Fruit fly (Drosophila melanogaster) whole organism, embryonic: ENCODE data around the gene eEF1alpha2.
A peak's percentile ranks its signal among the peaks of the same experiment; 100 is the strongest.

ENCODE experiments used
- Adf1 ChIP-seq: fragments of 200-800 bp; sonication (Bioruptor generic); IDR thresholded peaks from 2 replicates; pipeline ENCODE4 v1.3.6; 2022; ENCODE audit warnings: missing biosample characterization, missing genetic modification characterization
- Atf-2 ChIP-seq: fragments of 200-800 bp; sonication (Bioruptor generic); optimal IDR thresholded peaks from 2 replicates; lab custom pipeline; 2016; ENCODE audit warnings: missing biosample characterization, missing genetic modification characterization
- B-H2 ChIP-seq: fragments of 200-800 bp; sonication (Bioruptor generic); optimal IDR thresholded peaks from 2 replicates; lab custom pipeline; 2018; ENCODE audit warnings: missing biosample characterization, mild to moderate bottlenecking, missing genetic modification characterization
- CG10209 ChIP-seq: fragments of 200-800 bp; sonication (Bioruptor generic); optimal IDR thresholded peaks from 3 replicates; lab custom pipeline; 2017; ENCODE audit warnings: missing biosample characterization, mild to moderate bottlenecking, missing genetic modification characterization, missing genetic modification reagents
- CG11093 ChIP-seq: fragments of 200-800 bp; sonication (Bioruptor generic); IDR thresholded peaks from 3 replicates; pipeline ENCODE4 v1.3.6; 2022; ENCODE audit warnings: missing biosample characterization, missing genetic modification characterization
- CG12391 ChIP-seq: fragments of 200-800 bp; sonication (Bioruptor generic); optimal IDR thresholded peaks from 3 replicates; lab custom pipeline; 2018; ENCODE audit warnings: missing biosample characterization, mild to moderate bottlenecking, missing genetic modification characterization, moderate library complexity
- CG12659 ChIP-seq: fragments of 200-800 bp; sonication (Bioruptor generic); optimal IDR thresholded peaks from 3 replicates; lab custom pipeline; 2017; ENCODE audit warnings: mild to moderate bottlenecking, missing biosample characterization, missing genetic modification reagents, missing genetic modification characterization
- CG14014 ChIP-seq: fragments of 200-800 bp; sonication (Bioruptor generic); IDR thresholded peaks from 2 replicates; pipeline ENCODE4 v1.3.6; 2022; ENCODE audit warnings: missing biosample characterization, missing genetic modification characterization
- CG14050 ChIP-seq: fragments of 200-800 bp; sonication (Bioruptor generic); IDR thresholded peaks from 3 replicates; pipeline ENCODE4 v1.3.6; 2022; ENCODE audit warnings: missing biosample characterization, missing genetic modification characterization
- CG16779 ChIP-seq: fragments of 200-800 bp; sonication (Bioruptor generic); IDR thresholded peaks from 2 replicates; pipeline ENCODE4 v1.3.6; 2022; ENCODE audit warnings: missing biosample characterization, missing genetic modification characterization
- CG17829 ChIP-seq: fragments of 200-800 bp; optimal IDR thresholded peaks from 2 replicates; lab custom pipeline; 2019; ENCODE audit warnings: missing biosample characterization, mild to moderate bottlenecking, missing genetic modification characterization, moderate library complexity
- CG2120 ChIP-seq: fragments of 200-800 bp; sonication (Bioruptor generic); optimal IDR thresholded peaks from 3 replicates; lab custom pipeline; 2016; ENCODE audit warnings: missing biosample characterization, missing genetic modification characterization
- CG30403 ChIP-seq: fragments of 200-800 bp; sonication (Bioruptor generic); optimal IDR thresholded peaks from 3 replicates; lab custom pipeline; 2016; ENCODE audit warnings: missing biosample characterization, missing genetic modification characterization
- CG3281 ChIP-seq: fragments of 200-800 bp; sonication (Bioruptor generic); optimal IDR thresholded peaks from 3 replicates; lab custom pipeline; 2017; ENCODE audit warnings: missing biosample characterization, mild to moderate bottlenecking, missing genetic modification characterization
- CG3726 ChIP-seq: fragments of 200-800 bp; sonication (Bioruptor generic); IDR thresholded peaks from 3 replicates; pipeline ENCODE4, ENCODE4 v1.3.6; 2022; ENCODE audit warnings: missing biosample characterization, missing genetic modification characterization
- CG4360 ChIP-seq: fragments of 200-800 bp; sonication (Bioruptor generic); IDR thresholded peaks from 2 replicates; pipeline ENCODE4 v1.3.6; 2022; ENCODE audit warnings: missing biosample characterization, missing genetic modification characterization
- CG8089 ChIP-seq: fragments of 200-800 bp; sonication (Bioruptor generic); optimal IDR thresholded peaks from 3 replicates; lab custom pipeline; 2016; ENCODE audit warnings: missing biosample characterization, missing genetic modification characterization
- CG9727 ChIP-seq: fragments of 200-800 bp; sonication (Bioruptor generic); optimal IDR thresholded peaks from 3 replicates; lab custom pipeline; 2017; ENCODE audit warnings: missing biosample characterization, mild to moderate bottlenecking, missing genetic modification characterization
- D19B ChIP-seq: fragments of 200-800 bp; sonication (Bioruptor generic); optimal IDR thresholded peaks from 2 replicates; lab custom pipeline; 2017; ENCODE audit warnings: missing biosample characterization, mild to moderate bottlenecking, missing genetic modification characterization
- Deaf1 ChIP-seq: fragments of 200-800 bp; optimal IDR thresholded peaks from 3 replicates; lab custom pipeline; 2019; ENCODE audit warnings: missing biosample characterization, mild to moderate bottlenecking, missing genetic modification characterization, moderate library complexity
- Doc2 ChIP-seq: fragments of 200-800 bp; sonication (Bioruptor generic); IDR thresholded peaks from 2 replicates; pipeline ENCODE4 v1.3.6; 2022; ENCODE audit warnings: missing biosample characterization, missing genetic modification characterization
- Drgx ChIP-seq: fragments of 200-800 bp; sonication (Bioruptor generic); IDR thresholded peaks from 2 replicates; pipeline ENCODE4 v1.3.6; 2022; ENCODE audit warnings: missing biosample characterization, missing genetic modification characterization
- E2f2 ChIP-seq: fragments of 200-800 bp; sonication (Bioruptor generic); IDR thresholded peaks from 2 replicates; pipeline ENCODE4 v1.3.6; 2022; ENCODE audit warnings: missing biosample characterization, missing genetic modification characterization
- Ets65A ChIP-seq: fragments of 200-800 bp; sonication (Bioruptor generic); peaks from one replicate; lab custom pipeline; 2016; ENCODE audit warnings: missing biosample characterization, missing genetic modification characterization
- Gug ChIP-seq: fragments of 200-800 bp; sonication (Bioruptor generic); IDR thresholded peaks from 4 replicates; pipeline ENCODE4 v1.3.6; 2022; ENCODE audit warnings: missing biosample characterization, missing genetic modification characterization
- HLH4C ChIP-seq: fragments of 200-800 bp; sonication (Bioruptor generic); IDR thresholded peaks from 3 replicates; pipeline ENCODE4 v1.3.6; 2022; ENCODE audit warnings: missing biosample characterization, missing genetic modification characterization; ENCODE audit not compliant: partially characterized antibody
- HLHmδ ChIP-seq: fragments of 200-800 bp; sonication (Bioruptor generic); optimal IDR thresholded peaks from 2 replicates; lab custom pipeline; 2018; ENCODE audit warnings: missing biosample characterization, mild to moderate bottlenecking, missing genetic modification characterization, moderate library complexity
- Scr ChIP-seq: fragments of 200-800 bp; sonication (Bioruptor generic); IDR thresholded peaks from 2 replicates; pipeline ENCODE4 v1.3.6; 2022; ENCODE audit warnings: missing biosample characterization, missing genetic modification characterization; ENCODE audit not compliant: partially characterized antibody
- Xbp1 ChIP-seq: fragments of 200-800 bp; sonication (Bioruptor generic); optimal IDR thresholded peaks from 3 replicates; lab custom pipeline; 2016; ENCODE audit warnings: missing biosample characterization, mild to moderate bottlenecking, missing genetic modification characterization
- ase ChIP-seq: fragments of 200-800 bp; sonication (Bioruptor generic); IDR thresholded peaks from 3 replicates; pipeline ENCODE4 v1.3.6; 2022; ENCODE audit warnings: missing biosample characterization, missing genetic modification characterization
- bbx ChIP-seq: fragments of 200-800 bp; sonication (Bioruptor generic); IDR thresholded peaks from 2 replicates; pipeline ENCODE4 v1.3.6; 2022; ENCODE audit warnings: missing biosample characterization, missing genetic modification characterization; ENCODE audit not compliant: partially characterized antibody
- chm ChIP-seq: fragments of 200-800 bp; sonication (Bioruptor generic); IDR thresholded peaks from 2 replicates; pipeline ENCODE4 v1.3.6; 2022; ENCODE audit warnings: missing biosample characterization, missing genetic modification characterization
- emc ChIP-seq: fragments of 200-800 bp; sonication (Bioruptor generic); optimal IDR thresholded peaks from 2 replicates; lab custom pipeline; 2016; ENCODE audit warnings: missing biosample characterization, missing genetic modification characterization
- gcm2 ChIP-seq: fragments of 200-800 bp; sonication (Bioruptor generic); optimal IDR thresholded peaks from 2 replicates; lab custom pipeline; 2016; ENCODE audit warnings: missing biosample characterization, missing genetic modification characterization
- gem ChIP-seq: fragments of 200-800 bp; sonication (Bioruptor generic); optimal IDR thresholded peaks from 2 replicates; lab custom pipeline; 2019; ENCODE audit warnings: missing biosample characterization, mild to moderate bottlenecking, missing genetic modification characterization, moderate library complexity
- gfzf ChIP-seq: fragments of 200-800 bp; sonication (Bioruptor generic); optimal IDR thresholded peaks from 2 replicates; lab custom pipeline; 2016; ENCODE audit warnings: missing biosample characterization, mild to moderate bottlenecking, missing genetic modification characterization, moderate library complexity
- grau ChIP-seq: fragments of 200-800 bp; optimal IDR thresholded peaks from 3 replicates; lab custom pipeline; 2019; ENCODE audit warnings: missing biosample characterization, mild to moderate bottlenecking, missing genetic modification characterization, moderate library complexity
- h ChIP-seq: fragments of >200 bp; optimal IDR thresholded peaks from 2 replicates; lab custom pipeline; 2017
- ham ChIP-seq: fragments of 200-800 bp; sonication (Bioruptor generic); IDR thresholded peaks from 2 replicates; pipeline ENCODE4 v1.3.6; 2022; ENCODE audit warnings: missing biosample characterization, missing genetic modification characterization
- hb ChIP-seq: fragments of 200-800 bp; sonication (Bioruptor generic); IDR thresholded peaks from 3 replicates; pipeline ENCODE4 v1.3.6; 2022; ENCODE audit warnings: missing biosample characterization, missing genetic modification characterization; ENCODE audit not compliant: partially characterized antibody
- ind ChIP-seq: fragments of 200-800 bp; sonication (Bioruptor generic); optimal IDR thresholded peaks from 3 replicates; lab custom pipeline; 2016; ENCODE audit warnings: missing biosample characterization, missing genetic modification characterization
- kah ChIP-seq: fragments of 200-800 bp; sonication (Bioruptor generic); optimal IDR thresholded peaks from 2 replicates; lab custom pipeline; 2018; ENCODE audit warnings: missing biosample characterization, mild to moderate bottlenecking, missing genetic modification characterization
- lmd ChIP-seq: fragments of 200-800 bp; sonication (Bioruptor generic); IDR thresholded peaks from 2 replicates; pipeline ENCODE4 v1.3.6; 2022; ENCODE audit warnings: missing biosample characterization, missing genetic modification characterization
- mld ChIP-seq: fragments of 200-800 bp; sonication (Bioruptor generic); IDR thresholded peaks from 3 replicates; pipeline ENCODE4 v1.3.6; 2022; ENCODE audit warnings: missing biosample characterization, missing genetic modification characterization; ENCODE audit not compliant: partially characterized antibody
- nmo ChIP-seq: fragments of 200-800 bp; sonication (Bioruptor generic); optimal IDR thresholded peaks from 2 replicates; lab custom pipeline; 2018; ENCODE audit warnings: missing biosample characterization, mild to moderate bottlenecking, missing genetic modification characterization, moderate library complexity
- odd ChIP-seq: fragments of 200-800 bp; sonication (Bioruptor generic); optimal IDR thresholded peaks from 2 replicates; lab custom pipeline; 2017; ENCODE audit warnings: missing biosample characterization, mild to moderate bottlenecking, missing genetic modification characterization
- p53 ChIP-seq: fragments of 200-800 bp; sonication (Bioruptor generic); optimal IDR thresholded peaks from 2 replicates; lab custom pipeline; 2016; ENCODE audit warnings: missing biosample characterization, missing genetic modification characterization
- seq ChIP-seq: fragments of 200-800 bp; sonication (Bioruptor generic); IDR thresholded peaks from 2 replicates; pipeline ENCODE4 v1.3.6; 2022; ENCODE audit warnings: missing biosample characterization, missing genetic modification characterization
- sqz ChIP-seq: fragments of 200-800 bp; sonication (Bioruptor generic); optimal IDR thresholded peaks from 3 replicates; lab custom pipeline; 2018; ENCODE audit warnings: missing biosample characterization, mild to moderate bottlenecking, missing genetic modification characterization
- sr ChIP-seq: fragments of 200-800 bp; sonication (Bioruptor generic); IDR thresholded peaks from 3 replicates; pipeline ENCODE4 v1.3.6; 2022; ENCODE audit warnings: missing biosample characterization, missing genetic modification characterization
- sug ChIP-seq: fragments of 200-800 bp; optimal IDR thresholded peaks from 2 replicates; lab custom pipeline; 2019; ENCODE audit warnings: missing biosample characterization, mild to moderate bottlenecking, missing genetic modification characterization, moderate library complexity

The eEF1alpha2 gene

DNA sequence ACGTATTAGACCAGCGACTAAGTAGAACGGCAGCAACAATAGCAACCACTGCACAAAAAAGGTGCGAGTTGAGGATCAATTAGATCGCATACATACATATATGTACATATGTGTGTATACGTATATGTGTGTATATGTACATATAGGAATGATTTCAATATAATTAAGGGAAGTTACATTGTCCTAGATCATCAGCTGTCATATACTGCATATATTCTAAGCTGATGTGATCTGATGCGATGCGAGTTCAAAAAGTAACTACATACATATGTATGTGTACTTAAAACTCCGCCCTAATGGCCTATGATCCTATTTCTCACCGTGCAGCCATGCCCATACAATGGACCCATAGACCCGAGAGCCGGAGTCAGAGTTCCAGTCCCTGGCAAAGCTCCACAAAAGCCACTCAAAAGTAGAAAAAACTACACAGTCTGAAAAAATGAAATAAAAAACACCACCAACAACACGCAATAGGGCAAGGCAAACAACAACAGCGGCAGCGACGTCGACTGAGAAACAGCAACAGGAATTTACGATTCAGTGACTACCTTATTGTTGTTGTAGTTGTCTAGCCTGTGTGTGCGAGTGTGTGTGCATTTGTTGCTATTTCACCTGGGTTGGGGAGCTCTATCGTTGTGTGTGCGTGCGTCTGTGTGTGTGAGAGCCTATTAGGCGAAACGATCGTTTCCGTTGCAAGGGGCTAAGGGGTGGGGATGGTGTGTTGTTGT is 14.9 kb upstream of the eEF1alpha2 start (continued):
- TF ChIP-seq Scr (GFP tag; lab: Robert Waterston, UW) = no peak
- TF ChIP-seq Doc2 (GFP tag; lab: Robert Waterston, UW) = no peak
- no peak for TF ChIP-seq CG3726 (GFP tag; lab: Robert Waterston, UW)
- TF ChIP-seq B-H2 (GFP tag; lab: Kevin White, UChicago) = no peak
- TF ChIP-seq CG8089 (GFP tag; lab: Kevin White, UChicago) = no peak
- 0 out of 4 replicates have a peak, but pooled peaks have one; percentile 4 for TF ChIP-seq Gug (GFP tag; lab: Robert Waterston, UW)
- peak; percentile 47; the same call in 1 of the 2 replicates for TF ChIP-seq Drgx
- TF ChIP-seq odd = no peak
- peak; percentile 46 for TF ChIP-seq CG9727 (GFP tag; lab: Kevin White, UChicago)
- TF ChIP-seq CG2120 = peak; percentile 22
- TF ChIP-seq chm (GFP tag; lab: Robert Waterston, UW) = no peak
- TF ChIP-seq sug (tag; lab: Kevin White, UChicago) = no peak
- TF ChIP-seq ind (GFP tag; lab: Kevin White, UChicago) = no peak
- peak; percentile 53 for TF ChIP-seq Deaf1 (tag; lab: Kevin White, UChicago)
- TF ChIP-seq h (lab: Kevin White, UChicago) = no peak
- no peak for TF ChIP-seq CG11093
- peak; percentile 44 for TF ChIP-seq CG12391 (tag; lab: Kevin White, UChicago)
- TF ChIP-seq hb (GFP tag; lab: Robert Waterston, UW) = no peak
- no peak for TF ChIP-seq CG17829
- TF ChIP-seq D19B = no peak
- peak; percentile 28 for TF ChIP-seq CG10209 (GFP tag; lab: Kevin White, UChicago)
- TF ChIP-seq Atf-2 (GFP tag; lab: Kevin White, UChicago) = no peak
- peak; percentile 54 for TF ChIP-seq gem (tag; lab: Kevin White, UChicago)
- TF ChIP-seq mld (GFP tag; lab: Robert Waterston, UW) = no peak
- peak; percentile 79 for TF ChIP-seq sqz (GFP tag; lab: Kevin White, UChicago)
- no peak for TF ChIP-seq Ets65A (GFP tag; lab: Kevin White, UChicago)
- no peak for TF ChIP-seq gfzf (GFP tag; lab: Kevin White, UChicago)
- peak; percentile 25 for TF ChIP-seq CG3281
- TF ChIP-seq CG30403 (GFP tag; lab: Kevin White, UChicago) = peak; percentile 45
- TF ChIP-seq CG16779 (GFP tag; lab: Robert Waterston, UW) = no peak
- TF ChIP-seq grau (tag; lab: Kevin White, UChicago) = peak; percentile 12
- no peak for TF ChIP-seq sr (GFP tag; lab: Robert Waterston, UW)
- no peak for TF ChIP-seq seq (GFP tag; lab: Robert Waterston, UW)
- TF ChIP-seq kah = no peak
- peak; percentile 84 for TF ChIP-seq Adf1 (GFP tag; lab: Robert Waterston, UW)
- no peak for TF ChIP-seq HLH4C (GFP tag; lab: Robert Waterston, UW)
- TF ChIP-seq nmo (GFP tag; lab: Kevin White, UChicago) = peak; percentile 47
- TF ChIP-seq CG4360 (GFP tag; lab: Robert Waterston, UW) = peak; percentile 99
- TF ChIP-seq CG14014 = no peak
- no peak for TF ChIP-seq ase (GFP tag; lab: Robert Waterston, UW)
- TF ChIP-seq gcm2 (GFP tag; lab: Kevin White, UChicago) = no peak
- no peak for TF ChIP-seq CG12659 (GFP tag; lab: Kevin White, UChicago)
- TF ChIP-seq CG14050 = peak; percentile 26; the same call in 1 of the 3 replicates
- peak; percentile 7 for TF ChIP-seq Xbp1 (GFP tag; lab: Kevin White, UChicago)
- no peak for TF ChIP-seq E2f2 (GFP tag; lab: Robert Waterston, UW)
- TF ChIP-seq p53 (GFP tag; lab: Kevin White, UChicago) = no peak
- TF ChIP-seq bbx (GFP tag; lab: Robert Waterston, UW) = no peak
- TF ChIP-seq lmd (GFP tag; lab: Robert Waterston, UW) = 0 out of 2 replicates have a peak, but pooled peaks have one; percentile 30
- no peak for TF ChIP-seq HLHmδ (GFP tag; lab: Kevin White, UChicago)
- TF ChIP-seq ham (GFP tag; lab: Robert Waterston, UW) = no peak
- TF ChIP-seq emc (GFP tag; lab: Kevin White, UChicago) = no peak
